Fruit fly (Drosophila melanogaster): ENCODE results near the gene ro.

ro gene

dm6 chr3R:26915463-26915925 lies 34.5 kb upstream of the ro start, which contains the start of gene CG46339 (continued):
- no peak for TF ChIP-seq Tbp (GFP tag; optimal IDR thresholded peaks at IDR 0.05)
- no peak for TF ChIP-seq ac (GFP tag; optimal IDR thresholded peaks at IDR 0.05)
- no peak for TF ChIP-seq CG5245 (GFP tag; optimal IDR thresholded peaks at IDR 0.05)
- TF ChIP-seq Trl (optimal IDR thresholded peaks at IDR 0.05) = no peak
- TF ChIP-seq Trl (GFP tag; optimal IDR thresholded peaks at IDR 0.05) = peak; percentile 36
- no peak for TF ChIP-seq CG7271 (tag; optimal IDR thresholded peaks at IDR 0.05)
- TF ChIP-seq dmrt11E (tag; optimal IDR thresholded peaks at IDR 0.05) = peak; percentile 18
- TF ChIP-seq D19A (tag; optimal IDR thresholded peaks at IDR 0.05) = peak; percentile 30
- no peak for TF ChIP-seq CG15073 (GFP tag; optimal IDR thresholded peaks at IDR 0.05)
- peak; percentile 9 for TF ChIP-seq kah (GFP tag; optimal IDR thresholded peaks at IDR 0.05)
- no peak for TF ChIP-seq mld (GFP tag; IDR thresholded peaks at IDR 0.05; ENCODE audit: partially characterized antibody)
- TF ChIP-seq CG13287 (GFP tag; IDR thresholded peaks at IDR 0.05; ENCODE audit: partially characterized antibody) = peak; percentile 56
- TF ChIP-seq CG18619 (GFP tag; optimal IDR thresholded peaks at IDR 0.05) = no peak
- peak in 1 of 2 experiments; percentile 43 for TF ChIP-seq bsh (GFP tag; optimal IDR thresholded peaks at IDR 0.05)
- peak; percentile 61 for TF ChIP-seq onecut (GFP tag; IDR thresholded peaks at IDR 0.05)
- peak; percentile 54 for TF ChIP-seq Fer3 (tag; optimal IDR thresholded peaks at IDR 0.05)
- no peak for TF ChIP-seq pita (GFP tag; optimal IDR thresholded peaks at IDR 0.05)
- TF ChIP-seq CG14441 (GFP tag; IDR thresholded peaks at IDR 0.05) = 0 out of 2 replicates have a peak, but pooled peaks have one; percentile 41
- TF ChIP-seq CG12104 (GFP tag; optimal IDR thresholded peaks at IDR 0.05) = no peak
- TF ChIP-seq kni (GFP tag; optimal IDR thresholded peaks at IDR 0.05) = no peak
- TF ChIP-seq Gug (GFP tag; IDR thresholded peaks at IDR 0.05) = no peak
- peak; percentile 4 for TF ChIP-seq CG12299 (tag; optimal IDR thresholded peaks at IDR 0.05)
- TF ChIP-seq HHEX (GFP tag; optimal IDR thresholded peaks at IDR 0.05) = peak; percentile 62
- peak; percentile 36 for TF ChIP-seq Dek (tag; optimal IDR thresholded peaks at IDR 0.05)
- TF ChIP-seq knrl (GFP tag; IDR thresholded peaks at IDR 0.05; ENCODE audit: partially characterized antibody) = no peak
- TF ChIP-seq fu2 (GFP tag; optimal IDR thresholded peaks at IDR 0.05) = no peak
- TF ChIP-seq Dref (GFP tag; IDR thresholded peaks at IDR 0.05) = no peak
- 0 out of 2 replicates have a peak, but pooled peaks have one; percentile 32 for TF ChIP-seq CG31441 (GFP tag; IDR thresholded peaks at IDR 0.05)
- TF ChIP-seq corto (GFP tag; optimal IDR thresholded peaks at IDR 0.05) = no peak
- peak; percentile 87 for TF ChIP-seq gro (GFP tag; optimal IDR thresholded peaks at IDR 0.05)
- TF ChIP-seq Asciz (GFP tag; optimal IDR thresholded peaks at IDR 0.05) = peak; percentile 25
- peak; percentile 84 for TF ChIP-seq CG6813 (GFP tag; optimal IDR thresholded peaks at IDR 0.05)
- peak; percentile 11 for TF ChIP-seq CG33213 (GFP tag; optimal IDR thresholded peaks at IDR 0.05)
- TF ChIP-seq Bgb (GFP tag; IDR thresholded peaks at IDR 0.05; ENCODE audit: partially characterized antibody) = peak; percentile 69; the same call in 1 of the 2 replicates
- peak in 1 of 2 experiments; percentile 10 for TF ChIP-seq insv (GFP tag; optimal IDR thresholded peaks at IDR 0.05)
- TF ChIP-seq unpg (GFP tag; optimal IDR thresholded peaks at IDR 0.05) = peak; percentile 54
- peak; percentile 68 for TF ChIP-seq nom (GFP tag; optimal IDR thresholded peaks at IDR 0.05)
- TF ChIP-seq bigmax (GFP tag; optimal IDR thresholded peaks at IDR 0.05) = peak; percentile 42
- peak; percentile 18 for TF ChIP-seq CG11398 (GFP tag; optimal IDR thresholded peaks at IDR 0.05)
- no peak for TF ChIP-seq Hsf (GFP tag; optimal IDR thresholded peaks at IDR 0.05)
- peak; percentile 35; the same call in 1 of the 2 replicates for TF ChIP-seq ato (GFP tag; IDR thresholded peaks at IDR 0.05; ENCODE audit: partially characterized antibody)
- peak; percentile 20 for TF ChIP-seq CG9727 (GFP tag; optimal IDR thresholded peaks at IDR 0.05)
- TF ChIP-seq CG5180 (GFP tag; optimal IDR thresholded peaks at IDR 0.05) = peak; percentile 99
- TF ChIP-seq CG2120 (GFP tag; optimal IDR thresholded peaks at IDR 0.05) = peak; percentile 54
- TF ChIP-seq Spps (tag; optimal IDR thresholded peaks at IDR 0.05) = peak; percentile 37
- TF ChIP-seq pros (GFP tag; optimal IDR thresholded peaks at IDR 0.05) = no peak
- TF ChIP-seq gcm2 (GFP tag; optimal IDR thresholded peaks at IDR 0.05) = no peak
- peak; percentile 23 for TF ChIP-seq Ets97D (GFP tag; optimal IDR thresholded peaks at IDR 0.05)
- TF ChIP-seq NfI (GFP tag; optimal IDR thresholded peaks at IDR 0.05) = peak; percentile 19

Data from whole organism, embryonic.